Worm (Caenorhabditis elegans) whole organism, midembryonic: Measurements from ENCODE around the gene fbxb-99.

Source experiments
- T22C8.4 ChIP-seq: fragments of 200-800 bp; sonication (Bioruptor generic); IDR thresholded peaks from 2 replicates; pipeline ENCODE4 v1.3.6; 2022; ENCODE audit warnings: missing genetic modification characterization, missing compliant biosample characterization
- cog-1 ChIP-seq: sonication (generic microtip); optimal IDR thresholded peaks from 2 replicates; lab custom pipeline; 2016; ENCODE audit warnings: missing genetic modification characterization, missing compliant biosample characterization
- flt-1 ChIP-seq: fragments of 200-800 bp; sonication (Bioruptor generic); IDR thresholded peaks from 2 replicates; pipeline ENCODE4 v1.3.6; 2022; ENCODE audit warnings: missing genetic modification characterization, missing compliant biosample characterization
- tab-1 ChIP-seq: fragments of 200-800 bp; sonication (Bioruptor generic); IDR thresholded peaks from 2 replicates; pipeline ENCODE4 v1.3.6; 2022; ENCODE audit warnings: missing genetic modification characterization, missing compliant biosample characterization
- ztf-23 ChIP-seq: fragments of 200-800 bp; sonication (Bioruptor generic); IDR thresholded peaks from 2 replicates; pipeline ENCODE4 v1.3.6; 2022; ENCODE audit warnings: missing genetic modification reagents, missing genetic modification characterization, missing compliant biosample characterization
- ztf-29 ChIP-seq: fragments of 200-800 bp; sonication (Bioruptor generic); IDR thresholded peaks from 2 replicates; pipeline ENCODE4 v1.3.6; 2022; ENCODE audit warnings: missing genetic modification reagents, missing genetic modification characterization, missing compliant biosample characterization

- TF ChIP-seq T22C8.4: no peak
- TF ChIP-seq flt-1 (GFP tag; lab: Robert Waterston, UW): no peak
- no peak for TF ChIP-seq ztf-23
- no peak for TF ChIP-seq ztf-29 (GFP tag; lab: Robert Waterston, UW)
- no peak for TF ChIP-seq cog-1 (tag; lab: Kevin White, UChicago)
- no peak for TF ChIP-seq tab-1
Observed at ce11 chrII:3832383-3832782, 39.1 kb upstream of the fbxb-99 start, which contains the start of gene F54D10.9.
